Fruit fly (Drosophila melanogaster) whole organism, wandering third instar larva: ENCODE results near the gene NimB5.

ENCODE experiments used
- Abd-B ChIP-seq: fragments of >200 bp; optimal IDR thresholded peaks from 2 replicates; lab custom pipeline; 2017; ENCODE audit warnings: missing biosample characterization, missing genetic modification characterization
- CG32264 ChIP-seq: fragments of 200-800 bp; sonication (Bioruptor generic); optimal IDR thresholded peaks from 2 replicates; lab custom pipeline; 2016; ENCODE audit warnings: missing biosample characterization, missing genetic modification characterization
- Dif ChIP-seq: fragments of 200-275, 200-300 bp; sonication (Bioruptor generic); optimal IDR thresholded peaks from 2 replicates; lab custom pipeline; 2018; ENCODE audit warnings: missing biosample characterization, missing genetic modification characterization; ENCODE audit not compliant: partially characterized antibody
- Hr78 ChIP-seq: fragments of >200 bp; optimal IDR thresholded peaks from 2 replicates; lab custom pipeline; 2017; ENCODE audit warnings: missing biosample characterization, missing genetic modification characterization
- Myc ChIP-seq: fragments of >200 bp; optimal IDR thresholded peaks from 2 replicates; lab custom pipeline; 2017
- OdsH ChIP-seq: fragments of 200-800 bp; sonication (Bioruptor generic); optimal IDR thresholded peaks from 2 replicates; lab custom pipeline; 2016; ENCODE audit warnings: missing biosample characterization, mild to moderate bottlenecking, missing genetic modification characterization
- Rel ChIP-seq, 2 experiments: fragments of 200-800 bp; sonication (Bioruptor generic) in 1 of 2; optimal IDR thresholded peaks; 2 replicates in 1 of 2; 3 replicates in 1 of 2; lab custom pipeline; 2016 to 2019; ENCODE audit warnings: mild to moderate bottlenecking in 2 of 2, missing biosample characterization in 2 of 2, missing genetic modification characterization in 2 of 2, moderate library complexity in 1 of 2
- br ChIP-seq: fragments of 200-800 bp; sonication (Bioruptor generic); optimal IDR thresholded peaks from 2 replicates; lab custom pipeline; 2016; ENCODE audit warnings: missing biosample characterization, missing genetic modification characterization
- brk ChIP-seq: fragments of 200-800 bp; sonication (Bioruptor generic); optimal IDR thresholded peaks from 2 replicates; lab custom pipeline; 2016; ENCODE audit warnings: missing biosample characterization, mild to moderate bottlenecking, missing genetic modification characterization
- dl ChIP-seq, 2 experiments: fragments of 175-275, 200-275 bp in 1 of 2; fragments of 200-275 bp in 1 of 2; sonication (Bioruptor generic); optimal IDR thresholded peaks; lab custom pipeline; 2018; ENCODE audit warnings: mild to moderate bottlenecking in 2 of 2, missing biosample characterization in 2 of 2, missing genetic modification characterization in 2 of 2, moderate library complexity in 2 of 2; ENCODE audit not compliant: partially characterized antibody in 2 of 2, insufficient read depth in 1 of 2
- dmrt93B ChIP-seq: fragments of 200-800 bp; sonication (Bioruptor generic); optimal IDR thresholded peaks from 2 replicates; lab custom pipeline; 2018; ENCODE audit warnings: missing biosample characterization, mild to moderate bottlenecking, missing genetic modification characterization
- h ChIP-seq: fragments of 200-800 bp; sonication (Bioruptor generic); optimal IDR thresholded peaks from 3 replicates; lab custom pipeline; 2016; ENCODE audit warnings: missing biosample characterization, mild to moderate bottlenecking, missing genetic modification characterization
- usp ChIP-seq: fragments of >200 bp; optimal IDR thresholded peaks from 2 replicates; lab custom pipeline; 2017; ENCODE audit warnings: missing biosample characterization, missing genetic modification characterization

DNA sequence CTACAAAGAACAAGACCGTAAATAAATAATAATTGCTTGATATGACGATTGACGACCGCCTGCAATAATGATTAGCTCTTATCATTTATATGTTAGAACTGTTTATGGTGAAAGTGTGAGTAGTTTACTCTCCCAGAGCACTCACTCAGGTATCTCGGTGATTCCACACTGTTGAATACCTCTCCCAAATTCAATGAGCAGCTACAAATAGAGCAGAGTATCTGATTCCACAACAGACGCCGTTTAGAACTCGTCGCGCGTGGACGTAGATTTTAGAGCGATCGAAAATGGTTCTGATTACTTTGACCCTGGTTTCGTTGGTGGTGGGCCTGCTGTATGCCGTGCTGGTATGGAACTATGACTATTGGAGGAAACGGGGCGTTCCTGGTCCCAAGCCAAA lies 7.1 kb downstream of the NimB5 start, which contains the start of gene Cyp28a5:
- TF ChIP-seq usp, result no peak
- no peak for TF ChIP-seq h
- TF ChIP-seq Rel (GFP tag; optimal IDR thresholded peaks at IDR 0.05; lab: Kevin White, UChicago), result no peak
- no peak for TF ChIP-seq Rel (tag; optimal IDR thresholded peaks at IDR 0.05; lab: Kevin White, UChicago)
- no peak for TF ChIP-seq dmrt93B
- TF ChIP-seq Myc (lab: Kevin White, UChicago), result no peak
- TF ChIP-seq dl (GFP tag; optimal IDR thresholded peaks at IDR 0.05; lab: Kevin White, UChicago; ENCODE audit: insufficient read depth in 1 of 2, partially characterized antibody in 2 of 2), result no peak
- TF ChIP-seq brk (GFP tag; lab: Kevin White, UChicago), result no peak
- no peak for TF ChIP-seq Hr78 (GFP tag; lab: Kevin White, UChicago)
- TF ChIP-seq Dif (GFP tag; lab: Kevin White, UChicago), result no peak
- no peak for TF ChIP-seq OdsH (GFP tag; lab: Kevin White, UChicago)
- TF ChIP-seq CG32264 (GFP tag; lab: Kevin White, UChicago), result no peak
- no peak for TF ChIP-seq Abd-B (GFP tag; lab: Kevin White, UChicago)
- TF ChIP-seq br (GFP tag; lab: Kevin White, UChicago), result no peak
